Worm (Caenorhabditis elegans): ENCODE measurements around the gene Y41E3.7.

- no peak for TF ChIP-seq attf-3 (GFP tag; conservative IDR thresholded peaks at IDR 0.05)
- peak; percentile 66; the same call in 1 of the 2 replicates for TF ChIP-seq cebp-2 (GFP tag; IDR thresholded peaks at IDR 0.05)
- no peak for TF ChIP-seq ceh-91 (GFP tag; IDR thresholded peaks at IDR 0.05)
- no peak for TF ChIP-seq unc-62 (GFP tag; optimal IDR thresholded peaks at IDR 0.05)
- no peak for TF ChIP-seq ZK185.1 (tag; optimal IDR thresholded peaks at IDR 0.05; ENCODE audit: poor library complexity, severe bottlenecking)
- TF ChIP-seq him-1 (tag; optimal IDR thresholded peaks at IDR 0.05): no peak
- peak; percentile 34; the same call in 1 of the 2 replicates for TF ChIP-seq mcd-1 (GFP tag; IDR thresholded peaks at IDR 0.05)
- no peak for TF ChIP-seq ets-4 (GFP tag; optimal IDR thresholded peaks at IDR 0.05)
- TF ChIP-seq F10E7.11 (tag; optimal IDR thresholded peaks at IDR 0.05): no peak
- TF ChIP-seq snpc-4 (GFP tag; optimal IDR thresholded peaks at IDR 0.05): peak; percentile 4
- TF ChIP-seq snpc-4 (tag; optimal IDR thresholded peaks at IDR 0.05): peak in 2 of 4 experiments; percentile 4 to 42
These were observed 25.0 kb downstream of the Y41E3.7 start for ce11 chrIV:15038821-15039220.

Measured in whole organism, young adult.